Fruit fly (Drosophila melanogaster) whole organism, embryonic: ENCODE measurements around the gene CG15764.

ENCODE experiments used
- Ada2b ChIP-seq: fragments of 200-800 bp; sonication (Bioruptor generic); IDR thresholded peaks from 2 replicates; pipeline ENCODE4 v1.3.6; 2022; ENCODE audit warnings: missing biosample characterization, missing genetic modification characterization
- Bgb ChIP-seq: fragments of 200-800 bp; sonication (Bioruptor generic); IDR thresholded peaks from 2 replicates; pipeline ENCODE4 v1.3.6; 2022; ENCODE audit warnings: missing biosample characterization, missing genetic modification characterization; ENCODE audit not compliant: partially characterized antibody
- CG10209 ChIP-seq: fragments of 200-800 bp; sonication (Bioruptor generic); optimal IDR thresholded peaks from 3 replicates; lab custom pipeline; 2017; ENCODE audit warnings: missing biosample characterization, mild to moderate bottlenecking, missing genetic modification characterization, missing genetic modification reagents
- CG10267 ChIP-seq: fragments of 200-800 bp; sonication (Bioruptor generic); optimal IDR thresholded peaks from 2 replicates; lab custom pipeline; 2018; ENCODE audit warnings: missing biosample characterization, mild to moderate bottlenecking, missing genetic modification characterization, moderate library complexity
- CG10543 ChIP-seq: fragments of 200-800 bp; sonication (Bioruptor generic); optimal IDR thresholded peaks from 3 replicates; lab custom pipeline; 2017; ENCODE audit warnings: missing biosample characterization, mild to moderate bottlenecking, missing genetic modification characterization, moderate library complexity
- CG11560 ChIP-seq: fragments of 200-800 bp; sonication (Bioruptor generic); IDR thresholded peaks from 3 replicates; pipeline ENCODE4 v1.3.6; 2022; ENCODE audit warnings: missing biosample characterization, missing genetic modification characterization
- CG12104 ChIP-seq: fragments of 200-800 bp; sonication (Bioruptor generic); optimal IDR thresholded peaks from 3 replicates; lab custom pipeline; 2016; ENCODE audit warnings: missing biosample characterization, missing genetic modification characterization
- CG13123 ChIP-seq: fragments of 200-800 bp; sonication (Bioruptor generic); optimal IDR thresholded peaks from 2 replicates; lab custom pipeline; 2016; ENCODE audit warnings: missing biosample characterization, missing genetic modification characterization
- CG14965 ChIP-seq: fragments of 200-800 bp; sonication (Bioruptor generic); optimal IDR thresholded peaks from 2 replicates; lab custom pipeline; 2016; ENCODE audit warnings: missing biosample characterization, missing genetic modification characterization, borderline replicate concordance
- CG15479 ChIP-seq: fragments of 200-800 bp; sonication (Bioruptor generic); optimal IDR thresholded peaks from 3 replicates; lab custom pipeline; 2019; ENCODE audit warnings: missing biosample characterization, mild to moderate bottlenecking, missing genetic modification characterization, moderate library complexity
- CG17829 ChIP-seq: fragments of 200-800 bp; optimal IDR thresholded peaks from 2 replicates; lab custom pipeline; 2019; ENCODE audit warnings: missing biosample characterization, mild to moderate bottlenecking, missing genetic modification characterization, moderate library complexity
- CG18476 ChIP-seq: fragments of 200-800 bp; sonication (Bioruptor generic); optimal IDR thresholded peaks from 2 replicates; lab custom pipeline; 2016; ENCODE audit warnings: missing biosample characterization, mild to moderate bottlenecking, missing genetic modification characterization
- CG2875 ChIP-seq: fragments of 200-800 bp; sonication (Bioruptor generic); optimal IDR thresholded peaks from 2 replicates; lab custom pipeline; 2017; ENCODE audit warnings: missing biosample characterization, mild to moderate bottlenecking, missing genetic modification characterization, missing genetic modification reagents
- CG30020 ChIP-seq: fragments of 200-800 bp; optimal IDR thresholded peaks from 2 replicates; lab custom pipeline; 2019; ENCODE audit warnings: missing biosample characterization, mild to moderate bottlenecking, missing genetic modification characterization, moderate library complexity
- CG31388 ChIP-seq: fragments of 200-800 bp; sonication (Bioruptor generic); optimal IDR thresholded peaks from 2 replicates; lab custom pipeline; 2016; ENCODE audit warnings: missing biosample characterization, missing genetic modification characterization
- CG32772 ChIP-seq: fragments of 200-800 bp; sonication (Bioruptor generic); IDR thresholded peaks from 2 replicates; pipeline ENCODE4 v1.3.6; 2022; ENCODE audit warnings: missing biosample characterization, missing genetic modification characterization
- CG34422 ChIP-seq: fragments of 200-800 bp; sonication (Bioruptor generic); IDR thresholded peaks from 3 replicates; pipeline ENCODE4 v1.3.6; 2022; ENCODE audit warnings: missing biosample characterization, missing genetic modification characterization
- CG4404 ChIP-seq: fragments of 200-800 bp; sonication (Bioruptor generic); IDR thresholded peaks from 2 replicates; pipeline ENCODE4 v1.3.6; 2022; ENCODE audit warnings: missing biosample characterization, missing genetic modification characterization
- CG5245 ChIP-seq: fragments of 200-800 bp; sonication (Bioruptor generic); optimal IDR thresholded peaks from 3 replicates; lab custom pipeline; 2016; ENCODE audit warnings: missing biosample characterization, missing genetic modification characterization
- CG8281 ChIP-seq: fragments of 200-800 bp; sonication (Bioruptor generic); optimal IDR thresholded peaks from 2 replicates; lab custom pipeline; 2018; ENCODE audit warnings: missing biosample characterization, mild to moderate bottlenecking, missing genetic modification characterization, moderate library complexity
- CG9215 ChIP-seq: fragments of 200-800 bp; sonication (Bioruptor generic); IDR thresholded peaks from 2 replicates; pipeline ENCODE4 v1.3.6; 2022; ENCODE audit warnings: missing biosample characterization, missing genetic modification characterization
- Dref ChIP-seq: fragments of 200-800 bp; sonication (Bioruptor generic); IDR thresholded peaks from 2 replicates; pipeline ENCODE4 v1.3.6; 2022; ENCODE audit warnings: missing biosample characterization, missing genetic modification characterization
- Elba2 ChIP-seq: fragments of 200-800 bp; sonication (Bioruptor generic); optimal IDR thresholded peaks from 3 replicates; lab custom pipeline; 2016; ENCODE audit warnings: missing biosample characterization, missing genetic modification characterization
- H2.0 ChIP-seq: fragments of 200-800 bp; sonication (Bioruptor generic); IDR thresholded peaks from 2 replicates; pipeline ENCODE4 v1.3.6; 2022; ENCODE audit warnings: missing biosample characterization, missing genetic modification characterization
- HmgD ChIP-seq: fragments of 200-800 bp; sonication (Bioruptor generic); optimal IDR thresholded peaks from 3 replicates; lab custom pipeline; 2016; ENCODE audit warnings: missing biosample characterization, missing genetic modification characterization
- Hr51 ChIP-seq, 2 experiments: fragments of 200-800 bp; sonication (Bioruptor generic); optimal IDR thresholded peaks; 2 replicates in 1 of 2; 3 replicates in 1 of 2; lab custom pipeline; 2016 to 2018; ENCODE audit warnings: missing biosample characterization in 2 of 2, missing genetic modification characterization in 2 of 2, mild to moderate bottlenecking in 1 of 2, moderate library complexity in 1 of 2
- MTF-1 ChIP-seq: fragments of 200-800 bp; sonication (Bioruptor generic); optimal IDR thresholded peaks from 2 replicates; lab custom pipeline; 2018; ENCODE audit warnings: missing biosample characterization, mild to moderate bottlenecking, missing genetic modification characterization, borderline replicate concordance
- Pdp1 ChIP-seq, 2 experiments: fragments of 200-800 bp; sonication (Bioruptor generic); optimal IDR thresholded peaks; 3 replicates each; lab custom pipeline; 2016; ENCODE audit warnings: missing biosample characterization in 2 of 2, missing genetic modification characterization in 2 of 2, mild to moderate bottlenecking in 1 of 2, moderate library complexity in 1 of 2
- Sin3A ChIP-seq: fragments of >200 bp; optimal IDR thresholded peaks from 2 replicates; lab custom pipeline; 2018
- aop ChIP-seq: fragments of 200-800 bp; sonication (Bioruptor generic); IDR thresholded peaks from 2 replicates; pipeline ENCODE4 v1.3.6; 2022; ENCODE audit warnings: missing biosample characterization, missing genetic modification characterization
- ap ChIP-seq: fragments of 200-800 bp; sonication (Bioruptor generic); IDR thresholded peaks from 2 replicates; pipeline ENCODE4 v1.3.6; 2022; ENCODE audit warnings: missing biosample characterization, missing genetic modification characterization
- bcd ChIP-seq: fragments of 200-800 bp; sonication (Bioruptor generic); optimal IDR thresholded peaks from 2 replicates; lab custom pipeline; 2017; ENCODE audit warnings: missing biosample characterization, mild to moderate bottlenecking, missing genetic modification characterization
- br ChIP-seq: fragments of >200 bp; optimal IDR thresholded peaks from 2 replicates; lab custom pipeline; 2017
- da ChIP-seq: fragments of 200-800 bp; sonication (Bioruptor generic); optimal IDR thresholded peaks from 2 replicates; lab custom pipeline; 2016; ENCODE audit warnings: missing biosample characterization, missing genetic modification characterization
- dimm ChIP-seq: fragments of 200-800 bp; sonication (Bioruptor generic); IDR thresholded peaks from 2 replicates; pipeline ENCODE4 v1.3.6; 2022; ENCODE audit warnings: missing biosample characterization, missing genetic modification characterization
- en ChIP-seq: fragments of 200-800 bp; sonication (Bioruptor generic); optimal IDR thresholded peaks from 2 replicates; lab custom pipeline; 2016; ENCODE audit warnings: missing biosample characterization, missing genetic modification characterization
- fd102C ChIP-seq: fragments of 200-800 bp; sonication (Bioruptor generic); optimal IDR thresholded peaks from 2 replicates; lab custom pipeline; 2018; ENCODE audit warnings: missing biosample characterization, mild to moderate bottlenecking, missing genetic modification characterization, moderate library complexity
- gem ChIP-seq: fragments of 200-800 bp; sonication (Bioruptor generic); optimal IDR thresholded peaks from 2 replicates; lab custom pipeline; 2019; ENCODE audit warnings: missing biosample characterization, mild to moderate bottlenecking, missing genetic modification characterization, moderate library complexity
- gt ChIP-seq: fragments of 200-800 bp; sonication (Bioruptor generic); IDR thresholded peaks from 2 replicates; pipeline ENCODE4 v1.3.6; 2022; ENCODE audit warnings: missing biosample characterization, missing genetic modification characterization
- h ChIP-seq: fragments of >200 bp; optimal IDR thresholded peaks from 2 replicates; lab custom pipeline; 2017
- ham ChIP-seq: fragments of 200-800 bp; sonication (Bioruptor generic); IDR thresholded peaks from 2 replicates; pipeline ENCODE4 v1.3.6; 2022; ENCODE audit warnings: missing biosample characterization, missing genetic modification characterization
- hbn ChIP-seq: fragments of 200-800 bp; sonication (Bioruptor generic); IDR thresholded peaks from 2 replicates; pipeline ENCODE4 v1.3.6; 2022; ENCODE audit warnings: missing biosample characterization, missing genetic modification characterization; ENCODE audit not compliant: partially characterized antibody
- kay ChIP-seq: fragments of 200-800 bp; sonication (Bioruptor generic); optimal IDR thresholded peaks from 2 replicates; lab custom pipeline; 2016; ENCODE audit warnings: missing biosample characterization, missing genetic modification characterization
- pan ChIP-seq, 4 experiments: fragments of >200 bp in 3 of 4; fragments of 200-800 bp in 1 of 4; sonication (Bioruptor generic) in 1 of 4; optimal IDR thresholded peaks in 3 of 4; IDR thresholded peaks in 1 of 4; 2 replicates each; pipeline versions ENCODE4 v1.3.6 to Lab custom; 2017 to 2022; ENCODE audit warnings: missing biosample characterization in 2 of 4, missing genetic modification characterization in 2 of 4, mixed read lengths in 1 of 4
- schlank ChIP-seq: fragments of 200-800 bp; sonication (Bioruptor generic); optimal IDR thresholded peaks from 2 replicates; lab custom pipeline; 2018; ENCODE audit warnings: missing biosample characterization, mild to moderate bottlenecking, missing genetic modification characterization
- scrt ChIP-seq: fragments of 200-800 bp; sonication (Bioruptor generic); optimal IDR thresholded peaks from 2 replicates; lab custom pipeline; 2018; ENCODE audit warnings: missing biosample characterization, mild to moderate bottlenecking, missing genetic modification characterization, moderate library complexity
- sob ChIP-seq: fragments of 200-800 bp; sonication (Bioruptor generic); IDR thresholded peaks from 2 replicates; pipeline ENCODE4 v1.3.6; 2022; ENCODE audit warnings: missing biosample characterization, missing genetic modification characterization
- sqz ChIP-seq: fragments of 200-800 bp; sonication (Bioruptor generic); optimal IDR thresholded peaks from 3 replicates; lab custom pipeline; 2018; ENCODE audit warnings: missing biosample characterization, mild to moderate bottlenecking, missing genetic modification characterization

The CG15764 gene

DNA sequence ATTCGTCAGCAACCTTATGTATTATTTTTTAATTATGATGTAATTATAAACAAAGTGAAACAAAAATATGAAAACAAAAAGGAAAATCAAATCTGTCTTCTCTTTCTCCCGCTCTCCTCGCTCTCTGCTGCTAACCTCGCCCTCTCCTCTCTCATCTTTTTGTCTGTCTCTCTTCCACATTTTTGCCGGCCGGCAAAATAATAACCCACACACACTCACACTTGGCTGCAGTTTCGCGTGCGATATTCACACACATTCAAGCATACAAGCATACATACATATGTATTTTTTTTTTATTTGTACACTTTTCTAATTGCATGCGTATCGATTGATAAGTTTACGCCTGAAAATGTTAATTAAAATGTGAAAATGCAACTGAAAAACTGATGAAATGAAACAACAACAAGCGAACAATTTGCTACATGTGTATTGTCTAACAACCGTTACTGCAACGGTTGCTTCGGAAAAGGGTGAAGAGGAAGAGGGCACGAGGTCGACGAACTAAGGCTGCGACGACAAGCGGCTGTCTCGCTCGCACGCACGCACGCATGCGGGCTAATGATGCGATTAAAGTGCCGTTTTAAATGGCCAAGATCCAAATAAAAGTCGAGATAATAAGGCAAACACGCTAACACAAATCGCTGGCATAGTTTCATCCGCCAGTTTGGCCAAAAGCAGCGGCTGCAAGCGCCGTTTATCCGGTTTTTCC is 35.6 kb downstream of the CG15764 start (continued):
- TF ChIP-seq Hr51 (GFP tag; optimal IDR thresholded peaks at IDR 0.05; lab: Kevin White, UChicago) (no peak), pan (optimal IDR thresholded peaks at IDR 0.05; lab: Kevin White, UChicago) (no peak), pan (GFP tag; optimal IDR thresholded peaks at IDR 0.05 in 1 of 2, IDR thresholded peaks at IDR 0.05 in 1 of 2) (no peak), CG30020 (tag; lab: Kevin White, UChicago) (no peak), CG13123 (no peak), CG17829 (tag; lab: Kevin White, UChicago) (no peak), schlank (tag; lab: Kevin White, UChicago) (no peak), CG10267 (tag; lab: Kevin White, UChicago) (no peak), CG14965 (GFP tag; lab: Kevin White, UChicago) (no peak), CG9215 (GFP tag; lab: Robert Waterston, UW) (no peak), gem (tag; lab: Kevin White, UChicago) (no peak), Pdp1 (GFP tag; optimal IDR thresholded peaks at IDR 0.05; lab: Kevin White, UChicago) (peak in 1 of 2 experiments; percentile 26), CG2875 (GFP tag; lab: Kevin White, UChicago) (no peak), CG12104 (GFP tag; lab: Kevin White, UChicago) (no peak), en (no peak), Bgb (GFP tag; lab: Robert Waterston, UW) (no peak), CG32772 (GFP tag; lab: Robert Waterston, UW) (no peak), CG18476 (no peak), sqz (GFP tag; lab: Kevin White, UChicago) (peak; percentile 11), CG10543 (GFP tag; lab: Kevin White, UChicago) (no peak), CG10209 (GFP tag; lab: Kevin White, UChicago) (no peak), dimm (GFP tag; lab: Robert Waterston, UW) (no peak), HmgD (GFP tag; lab: Kevin White, UChicago) (no peak), aop (no peak), CG5245 (GFP tag; lab: Kevin White, UChicago) (no peak), Ada2b (no peak), bcd (GFP tag; lab: Kevin White, UChicago) (no peak), MTF-1 (GFP tag; lab: Kevin White, UChicago) (no peak), ham (GFP tag; lab: Robert Waterston, UW) (no peak), fd102C (GFP tag; lab: Kevin White, UChicago) (no peak), h (lab: Kevin White, UChicago) (no peak), CG4404 (GFP tag; lab: Robert Waterston, UW) (no peak), CG11560 (tag; lab: Robert Waterston, UW) (no peak), sob (GFP tag; lab: Robert Waterston, UW) (peak; percentile 27; the same call in 1 of the 2 replicates), Elba2 (GFP tag; lab: Kevin White, UChicago) (no peak), Dref (no peak), hbn (GFP tag; lab: Robert Waterston, UW) (no peak), CG34422 (GFP tag; lab: Robert Waterston, UW) (peak; percentile 71; the same call in 1 of the 3 replicates), H2.0 (no peak), Sin3A (lab: Kevin White, UChicago) (no peak), da (GFP tag; lab: Kevin White, UChicago) (no peak), scrt (GFP tag; lab: Kevin White, UChicago) (no peak), CG31388 (GFP tag; lab: Kevin White, UChicago) (no peak), br (lab: Kevin White, UChicago) (no peak), CG8281 (tag; lab: Kevin White, UChicago) (peak; percentile 89), CG15479 (peak; percentile 17), kay (GFP tag; lab: Kevin White, UChicago) (no peak), gt (GFP tag; lab: Robert Waterston, UW) (no peak), ap (no peak)
